Worm (Caenorhabditis elegans) whole organism, L2 larva: ENCODE data around the gene F49H12.7.

ENCODE experiments used
- C34F6.9 ChIP-seq: fragments of 150-350 bp; optimal IDR thresholded peaks from 2 replicates; lab custom pipeline; 2014; ENCODE audit warnings: missing biosample characterization, missing genetic modification characterization
- F13H6.1 ChIP-seq: sonication (generic microtip); optimal IDR thresholded peaks from 2 replicates; lab custom pipeline; 2016; ENCODE audit warnings: missing genetic modification characterization, missing compliant biosample characterization
- R02D3.7 ChIP-seq: fragments of 150-350 bp; optimal IDR thresholded peaks from 2 replicates; lab custom pipeline; 2014; ENCODE audit warnings: missing biosample characterization, missing genetic modification characterization
- Y55F3AM.14 ChIP-seq: fragments of 200-800 bp; sonication (Bioruptor generic); optimal IDR thresholded peaks from 2 replicates; lab custom pipeline; 2018; ENCODE audit warnings: mild to moderate bottlenecking, missing genetic modification characterization, missing compliant biosample characterization
- alr-1 ChIP-seq: fragments of 150-350 bp; optimal IDR thresholded peaks from 2 replicates; lab custom pipeline; 2014; ENCODE audit warnings: missing biosample characterization, missing genetic modification characterization
- aly-2 ChIP-seq: fragments of 150-350 bp; optimal IDR thresholded peaks from 2 replicates; lab custom pipeline; 2014; ENCODE audit warnings: missing biosample characterization, missing genetic modification characterization
- ama-1 ChIP-seq: fragments of 150-350 bp; optimal IDR thresholded peaks from 2 replicates; lab custom pipeline; 2018; ENCODE audit warnings: inconsistent platforms
- blmp-1 ChIP-seq: sonication (generic microtip); optimal IDR thresholded peaks from 2 replicates; lab custom pipeline; 2017; ENCODE audit warnings: missing genetic modification characterization, mild to moderate bottlenecking, missing compliant biosample characterization, antibody characterized with exemption, moderate library complexity; ENCODE audit not compliant: insufficient read depth
- ceh-82 ChIP-seq: fragments of 150-350 bp; optimal IDR thresholded peaks from 2 replicates; lab custom pipeline; 2014; ENCODE audit warnings: missing biosample characterization, missing genetic modification characterization
- crh-2 ChIP-seq: sonication (generic microtip); optimal IDR thresholded peaks from 2 replicates; lab custom pipeline; 2017; ENCODE audit warnings: missing biosample characterization, missing genetic modification characterization
- elt-3 ChIP-seq: sonication (generic microtip); optimal IDR thresholded peaks from 2 replicates; lab custom pipeline; 2017; ENCODE audit warnings: missing biosample characterization, missing genetic modification characterization
- fos-1 ChIP-seq: fragments of 150-350 bp; optimal IDR thresholded peaks from 2 replicates; lab custom pipeline; 2014; ENCODE audit warnings: missing biosample characterization, missing genetic modification characterization
- gmeb-1 ChIP-seq: fragments of 150-350 bp; optimal IDR thresholded peaks from 2 replicates; lab custom pipeline; 2014; ENCODE audit warnings: missing biosample characterization, missing genetic modification characterization
- lin-11 ChIP-seq: fragments of 150-350 bp; sonication (generic microtip); optimal IDR thresholded peaks from 2 replicates; lab custom pipeline; 2014; ENCODE audit warnings: missing biosample characterization, missing genetic modification characterization, inconsistent platforms, mixed read lengths
- lin-13 ChIP-seq: fragments of 150-350 bp; optimal IDR thresholded peaks from 2 replicates; lab custom pipeline; 2014; ENCODE audit warnings: missing biosample characterization, missing genetic modification reagents, missing genetic modification characterization
- lin-39 ChIP-seq: fragments of 150-350 bp; optimal IDR thresholded peaks from 2 replicates; lab custom pipeline; 2014; ENCODE audit warnings: missing biosample characterization, missing genetic modification reagents, missing genetic modification characterization
- mab-5 ChIP-seq: fragments of 150-350 bp; optimal IDR thresholded peaks from 2 replicates; lab custom pipeline; 2014; ENCODE audit warnings: missing biosample characterization, missing genetic modification characterization
- mdl-1 ChIP-seq, 2 experiments: fragments of 150-350 bp in 1 of 2; sonication (generic microtip) in 1 of 2; optimal IDR thresholded peaks; 2 replicates each; lab custom pipeline; 2017; ENCODE audit warnings: missing biosample characterization in 2 of 2, missing genetic modification characterization in 2 of 2
- nhr-10 ChIP-seq: sonication (generic microtip); optimal IDR thresholded peaks from 2 replicates; lab custom pipeline; 2017; ENCODE audit warnings: missing biosample characterization, missing genetic modification characterization
- nhr-11 ChIP-seq: fragments of 150-350 bp; optimal IDR thresholded peaks from 2 replicates; lab custom pipeline; 2014; ENCODE audit warnings: missing biosample characterization, missing genetic modification characterization
- nhr-12 ChIP-seq: fragments of 150-350 bp; optimal IDR thresholded peaks from 2 replicates; lab custom pipeline; 2014; ENCODE audit warnings: missing biosample characterization, missing genetic modification characterization
- nhr-129 ChIP-seq: fragments of 150-350 bp; optimal IDR thresholded peaks from 2 replicates; lab custom pipeline; 2014; ENCODE audit warnings: missing biosample characterization, missing genetic modification characterization
- nhr-21 ChIP-seq: fragments of 150-350 bp; optimal IDR thresholded peaks from 2 replicates; lab custom pipeline; 2014; ENCODE audit warnings: missing biosample characterization, missing genetic modification characterization
- nhr-23 ChIP-seq: fragments of 150-350 bp; optimal IDR thresholded peaks from 2 replicates; lab custom pipeline; 2014; ENCODE audit warnings: missing biosample characterization, missing genetic modification reagents, missing genetic modification characterization
- nhr-237 ChIP-seq: fragments of 150-350 bp; optimal IDR thresholded peaks from 2 replicates; lab custom pipeline; 2014; ENCODE audit warnings: missing biosample characterization, missing genetic modification characterization
- nhr-6 ChIP-seq: fragments of 150-350 bp; optimal IDR thresholded peaks from 2 replicates; lab custom pipeline; 2014; ENCODE audit warnings: missing biosample characterization, missing genetic modification characterization
- nhr-77 ChIP-seq: fragments of 150-350 bp; optimal IDR thresholded peaks from 2 replicates; lab custom pipeline; 2014; ENCODE audit warnings: missing biosample characterization, missing genetic modification characterization
- peb-1 ChIP-seq: fragments of 150-350 bp; optimal IDR thresholded peaks from 2 replicates; lab custom pipeline; 2014; ENCODE audit warnings: missing biosample characterization, missing genetic modification characterization
- sem-4 ChIP-seq: fragments of 150-350 bp; optimal IDR thresholded peaks from 2 replicates; lab custom pipeline; 2014; ENCODE audit warnings: missing biosample characterization, missing genetic modification reagents, missing genetic modification characterization
- skn-1 ChIP-seq: sonication (generic microtip); optimal IDR thresholded peaks from 2 replicates; lab custom pipeline; 2017; ENCODE audit warnings: missing biosample characterization, missing genetic modification characterization
- sma-3 ChIP-seq: sonication (generic microtip); optimal IDR thresholded peaks from 2 replicates; lab custom pipeline; 2016; ENCODE audit warnings: missing genetic modification reagents, missing genetic modification characterization, missing compliant biosample characterization
- sma-9 ChIP-seq, 2 experiments: fragments of 150-350 bp in 1 of 2; sonication (generic microtip) in 1 of 2; optimal IDR thresholded peaks; 2 replicates each; lab custom pipeline; 2014 to 2016; ENCODE audit warnings: missing genetic modification characterization in 2 of 2, mild to moderate bottlenecking in 1 of 2, missing biosample characterization in 1 of 2, missing compliant biosample characterization in 1 of 2, missing genetic modification reagents in 1 of 2, moderate library complexity in 1 of 2
- snpc-4 ChIP-seq: fragments of 150-350 bp; optimal IDR thresholded peaks from 2 replicates; lab custom pipeline; 2014; ENCODE audit warnings: missing biosample characterization, missing genetic modification characterization
- unc-39 ChIP-seq: fragments of 150-350 bp; optimal IDR thresholded peaks from 2 replicates; lab custom pipeline; 2014; ENCODE audit warnings: missing biosample characterization, missing genetic modification characterization
- unc-55 ChIP-seq: fragments of 150-350 bp; sonication (generic microtip); optimal IDR thresholded peaks from 3 replicates; lab custom pipeline; 2014; ENCODE audit warnings: missing biosample characterization, missing genetic modification reagents, missing genetic modification characterization
- unc-62 ChIP-seq: fragments of 150-350 bp; optimal IDR thresholded peaks from 2 replicates; lab custom pipeline; 2014; ENCODE audit warnings: missing biosample characterization, missing genetic modification reagents, missing genetic modification characterization
- ztf-11 ChIP-seq: sonication (generic microtip); optimal IDR thresholded peaks from 2 replicates; lab custom pipeline; 2017; ENCODE audit warnings: missing biosample characterization, missing genetic modification characterization
- ztf-4 ChIP-seq: fragments of 150-350 bp; optimal IDR thresholded peaks from 2 replicates; lab custom pipeline; 2014; ENCODE audit warnings: missing biosample characterization, missing genetic modification characterization

The F49H12.7 gene

ce11 chrX:2064730-2065129 is at the start of gene F49H12.7:
TSS of gene F49H12.7 (plus strand) at chrX:2065030.
- TF ChIP-seq nhr-129 (tag; lab: Kevin White, UChicago) (no peak), elt-3 (no peak), nhr-21 (no peak), nhr-77 (tag; lab: Kevin White, UChicago) (no peak), unc-55 (no peak), peb-1 (no peak), alr-1 (tag; lab: Kevin White, UChicago) (no peak), sma-3 (no peak), crh-2 (no peak), ceh-82 (tag; lab: Kevin White, UChicago) (no peak), ama-1 (no peak), F13H6.1 (tag; lab: Kevin White, UChicago) (no peak), Y55F3AM.14 (GFP tag; lab: Kevin White, UChicago) (no peak), lin-39 (no peak), C34F6.9 (tag; lab: Kevin White, UChicago) (no peak)

- peak; percentile 82 for TF ChIP-seq fos-1
- no peak for TF ChIP-seq ztf-11 (tag; lab: Kevin White, UChicago)
- TF ChIP-seq skn-1 (tag; lab: Kevin White, UChicago): peak; percentile 19
- TF ChIP-seq nhr-129 (tag; lab: Kevin White, UChicago): no peak
- TF ChIP-seq ceh-82 (tag; lab: Kevin White, UChicago): no peak
Observed at ce11 chrX:2018211-2018610, 46.6 kb upstream of the F49H12.7 start.

- TF ChIP-seq sma-9 (GFP tag; optimal IDR thresholded peaks at IDR 0.05; lab: Kevin White, UChicago): no peak
- TF ChIP-seq sma-9 (tag; optimal IDR thresholded peaks at IDR 0.05; lab: Kevin White, UChicago): no peak
- no peak for TF ChIP-seq unc-39 (tag; lab: Kevin White, UChicago)
- no peak for TF ChIP-seq nhr-12
- TF ChIP-seq skn-1 (tag; lab: Kevin White, UChicago): no peak
- no peak for TF ChIP-seq mdl-1 (tag; optimal IDR thresholded peaks at IDR 0.05; lab: Kevin White, UChicago)
- no peak for TF ChIP-seq mab-5 (tag; lab: Kevin White, UChicago)
- no peak for TF ChIP-seq ztf-11 (tag; lab: Kevin White, UChicago)
- TF ChIP-seq aly-2 (tag; lab: Kevin White, UChicago): no peak
- TF ChIP-seq lin-13: no peak
- TF ChIP-seq elt-3: no peak
- no peak for TF ChIP-seq nhr-11
- TF ChIP-seq alr-1 (tag; lab: Kevin White, UChicago): no peak
- no peak for TF ChIP-seq unc-62 (GFP tag; lab: Kevin White, UChicago)
- TF ChIP-seq sem-4: no peak
- TF ChIP-seq nhr-77 (tag; lab: Kevin White, UChicago): no peak
Observed at ce11 chrX:2018848-2019247, 46.0 kb upstream of the F49H12.7 start, which contains the start of gene Y102A11A.3. TSS of gene Y102A11A.3 (plus strand) at chrX:2019148.

- no peak for TF ChIP-seq R02D3.7 (tag; lab: Kevin White, UChicago)
- TF ChIP-seq gmeb-1 (tag; lab: Kevin White, UChicago): no peak
- no peak for TF ChIP-seq snpc-4 (tag; lab: Kevin White, UChicago)
- TF ChIP-seq blmp-1 (tag; lab: Kevin White, UChicago): no peak
- TF ChIP-seq skn-1 (tag; lab: Kevin White, UChicago): no peak
- TF ChIP-seq nhr-23: no peak
- TF ChIP-seq sem-4: no peak
- TF ChIP-seq unc-55: no peak
- no peak for TF ChIP-seq mdl-1 (tag; optimal IDR thresholded peaks at IDR 0.05; lab: Kevin White, UChicago)
- no peak for TF ChIP-seq sma-3
- TF ChIP-seq ztf-4 (tag; lab: Kevin White, UChicago): no peak
- TF ChIP-seq nhr-11: no peak
- TF ChIP-seq nhr-6 (tag; lab: Kevin White, UChicago): no peak
- TF ChIP-seq nhr-237 (tag; lab: Kevin White, UChicago): no peak
- no peak for TF ChIP-seq nhr-10
- TF ChIP-seq ama-1: no peak
- TF ChIP-seq fos-1: no peak
- no peak for TF ChIP-seq lin-11 (tag; lab: Kevin White, UChicago)
- TF ChIP-seq, all 48 proteins: peak for 0
Observed at ce11 chrX:2021558-2021957, 43.3 kb upstream of the F49H12.7 start.
